Worm (Caenorhabditis elegans) whole organism, mixed stage, embryonic: ENCODE results near the gene frg-1.

Experiments
- ces-1 ChIP-seq: fragments of 150-350 bp; optimal IDR thresholded peaks from 2 replicates; lab custom pipeline; 2014; ENCODE audit warnings: missing biosample characterization, missing genetic modification reagents, missing genetic modification characterization
- cnd-1 ChIP-seq: fragments of 200-800 bp; sonication (Bioruptor generic); optimal IDR thresholded peaks from 2 replicates; lab custom pipeline; 2018; ENCODE audit warnings: mild to moderate bottlenecking, missing genetic modification characterization, missing compliant biosample characterization
- elt-3 ChIP-seq: fragments of 150-350 bp; optimal IDR thresholded peaks from 2 replicates; lab custom pipeline; 2014; ENCODE audit warnings: missing biosample characterization, missing genetic modification characterization
- nhr-12 ChIP-seq: fragments of 150-350 bp; optimal IDR thresholded peaks from 2 replicates; lab custom pipeline; 2014; ENCODE audit warnings: missing biosample characterization, missing genetic modification characterization
- nhr-237 ChIP-seq: fragments of 150-350 bp; optimal IDR thresholded peaks from 2 replicates; lab custom pipeline; 2014; ENCODE audit warnings: missing biosample characterization, missing genetic modification characterization

ce11 chrIII:12980770-12981169, 1.8 kb downstream of the frg-1 start, which contains the start of gene ZK1010.4:
- no peak for TF ChIP-seq ces-1 (GFP tag; lab: Kevin White, UChicago)
- no peak for TF ChIP-seq nhr-237 (tag; lab: Kevin White, UChicago)
- no peak for TF ChIP-seq cnd-1
- TF ChIP-seq elt-3 (tag; lab: Kevin White, UChicago), result no peak
- no peak for TF ChIP-seq nhr-12
